Worm (Caenorhabditis elegans): ENCODE results near the gene nasp-2.

DNA sequence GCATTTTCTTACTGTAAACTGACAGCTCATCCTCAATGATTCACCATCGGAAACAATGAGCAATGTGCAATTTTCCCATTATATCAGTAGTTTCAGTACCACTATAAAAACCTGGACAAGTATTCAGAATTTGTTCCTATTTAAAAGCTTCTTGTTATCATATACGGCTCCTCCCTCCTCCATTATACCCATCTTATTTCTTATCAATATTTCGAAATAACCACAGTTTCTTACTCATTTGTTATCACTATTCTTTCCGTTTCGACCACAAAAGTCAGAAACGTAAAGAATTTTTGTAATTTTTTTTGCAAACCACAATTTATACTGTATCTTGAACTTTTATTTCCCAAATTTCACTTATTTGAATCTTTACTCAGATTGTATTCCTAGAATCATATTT is 44.0 kb downstream of the nasp-2 start:
- peak; percentile 59 for TF ChIP-seq pqm-1 (tag; optimal IDR thresholded peaks at IDR 0.05)
- no peak for TF ChIP-seq dpl-1 (GFP tag; optimal IDR thresholded peaks at IDR 0.05)
- TF ChIP-seq ets-5 (GFP tag; IDR thresholded peaks at IDR 0.05) = no peak
- TF ChIP-seq zag-1 (tag; optimal IDR thresholded peaks at IDR 0.05) = no peak
- no peak for TF ChIP-seq mab-9 (GFP tag; IDR thresholded peaks at IDR 0.05)
- TF ChIP-seq aha-1 (tag; optimal IDR thresholded peaks at IDR 0.05) = no peak
- no peak for TF ChIP-seq nhr-11 (tag; optimal IDR thresholded peaks at IDR 0.05)
- TF ChIP-seq nhr-77 (tag; optimal IDR thresholded peaks at IDR 0.05) = no peak
- TF ChIP-seq nhr-90 (tag; optimal IDR thresholded peaks at IDR 0.05; ENCODE audit: poor library complexity) = no peak

Measured in whole organism, L1 larva.